Fruit fly (Drosophila melanogaster) whole organism: ENCODE data around the gene CG9288.

Source experiments
- Dll ChIP-seq: fragments of >200 bp; optimal IDR thresholded peaks from 2 replicates; lab custom pipeline; 2017
- pan ChIP-seq: fragments of >200 bp; optimal IDR thresholded peaks from 2 replicates; lab custom pipeline; 2017

dm6 chr3R:13807330-13807729 lies 27.9 kb downstream of the CG9288 start:
- TF ChIP-seq Dll (no peak), pan (lab: Kevin White, UChicago) (no peak)
